Worm (Caenorhabditis elegans): ENCODE data around the gene R74.7.

DNA sequence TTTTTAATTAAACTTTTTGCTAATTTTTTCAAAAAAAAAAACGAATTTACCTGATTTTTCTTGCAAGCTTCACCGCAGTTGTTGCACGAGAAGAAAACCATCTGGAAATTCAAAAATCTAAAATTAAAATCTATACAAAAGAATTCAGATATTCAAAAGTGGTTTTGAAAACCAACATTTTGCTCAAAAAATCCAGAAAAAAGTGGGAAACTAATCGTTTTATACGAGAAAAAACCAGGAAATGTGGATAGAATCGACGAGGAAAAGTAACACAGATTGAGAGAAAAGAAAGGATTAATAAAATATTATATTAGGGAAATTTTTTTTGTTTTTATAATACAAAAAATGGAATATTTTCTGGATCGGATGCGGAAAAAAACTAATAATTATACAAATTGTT, 40.2 kb upstream of the R74.7 start, which contains the start of gene C16C10.8:
- no peak for TF ChIP-seq lin-39 (tag; optimal IDR thresholded peaks at IDR 0.05)
- no peak for TF ChIP-seq nhr-77 (tag; optimal IDR thresholded peaks at IDR 0.05)
- TF ChIP-seq nhr-28 (tag; optimal IDR thresholded peaks at IDR 0.05) = no peak
- no peak for TF ChIP-seq nhr-12 (tag; optimal IDR thresholded peaks at IDR 0.05)

All from whole organism, L1 larva.